Fruit fly (Drosophila melanogaster) Kc167 (cell line): Measurements from ENCODE around the gene CG15387.

Experiments
- Myc ChIP-seq: fragments of >200 bp; optimal IDR thresholded peaks from 2 replicates; lab custom pipeline; 2017; ENCODE audit warnings: missing external identifiers
- h ChIP-seq: fragments of >200 bp; optimal IDR thresholded peaks from 3 replicates; lab custom pipeline; 2018; ENCODE audit warnings: missing external identifiers

DNA sequence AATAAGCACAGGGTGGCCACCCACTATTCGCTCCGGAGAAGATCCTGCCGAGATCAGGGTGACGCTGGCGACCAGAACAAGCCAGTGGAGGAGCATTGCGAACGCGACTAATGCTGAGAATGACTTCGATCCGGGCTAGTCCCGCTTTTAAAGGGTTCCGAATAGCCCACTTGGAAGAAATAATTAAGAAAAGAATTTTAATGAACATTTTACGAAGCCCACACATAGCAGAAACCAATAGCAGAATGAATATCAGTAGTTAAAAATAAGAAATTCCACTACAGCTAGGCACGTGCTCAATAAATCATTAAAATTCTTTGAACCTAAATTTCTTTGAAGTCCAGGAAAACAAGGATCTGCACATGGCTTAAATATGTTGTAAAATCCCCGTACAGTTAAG lies 25.1 kb upstream of the CG15387 start, which contains the start of gene Ser12:
- TF ChIP-seq h (lab: Kevin White, UChicago) (no peak), Myc (lab: Kevin White, UChicago) (no peak)
